Worm (Caenorhabditis elegans): ENCODE results near the gene B0336.13.

Gene B0336.13

ce11 chrIII:5720266-5721019, 26.6 kb downstream of the B0336.13 start:
- peak in 1 of 2 experiments; percentile 65 for TF ChIP-seq unc-62 (GFP tag; optimal IDR thresholded peaks at IDR 0.05 in 1 of 2)
- TF ChIP-seq unc-62 (tag; optimal IDR thresholded peaks at IDR 0.05), result no peak
- TF ChIP-seq dve-1 (tag; optimal IDR thresholded peaks at IDR 0.05; ENCODE audit: insufficient read depth), result no peak
- TF ChIP-seq saeg-2 (GFP tag; IDR thresholded peaks at IDR 0.05), result no peak
- no peak for TF ChIP-seq F44E2.7 (GFP tag; IDR thresholded peaks at IDR 0.05)

DNA sequence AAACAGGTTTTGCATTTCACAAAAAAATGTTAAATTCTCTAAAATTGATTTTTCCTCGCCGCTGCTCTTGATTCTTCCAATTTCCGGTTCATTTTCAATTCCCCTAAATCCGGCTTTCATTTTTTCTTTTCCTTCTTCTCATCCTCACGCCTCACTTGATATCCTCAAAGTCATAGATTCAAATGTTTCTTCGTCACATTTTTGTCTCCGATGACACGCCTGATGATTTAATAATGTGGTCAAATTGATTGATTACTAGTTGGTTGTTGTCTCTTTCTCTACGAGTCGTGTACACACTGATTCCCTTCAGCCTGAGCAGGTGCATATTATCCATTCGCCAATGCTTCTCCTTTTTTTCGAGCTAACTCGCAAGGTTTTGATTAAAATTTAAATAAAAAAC, 27.7 kb downstream of the B0336.13 start:
- TF ChIP-seq unc-62 (GFP tag; optimal IDR thresholded peaks at IDR 0.05 in 1 of 2) (peak in 1 of 2 experiments; percentile 50), unc-62 (tag; optimal IDR thresholded peaks at IDR 0.05) (no peak), vab-7 (GFP tag; IDR thresholded peaks at IDR 0.05) (no peak)

DNA sequence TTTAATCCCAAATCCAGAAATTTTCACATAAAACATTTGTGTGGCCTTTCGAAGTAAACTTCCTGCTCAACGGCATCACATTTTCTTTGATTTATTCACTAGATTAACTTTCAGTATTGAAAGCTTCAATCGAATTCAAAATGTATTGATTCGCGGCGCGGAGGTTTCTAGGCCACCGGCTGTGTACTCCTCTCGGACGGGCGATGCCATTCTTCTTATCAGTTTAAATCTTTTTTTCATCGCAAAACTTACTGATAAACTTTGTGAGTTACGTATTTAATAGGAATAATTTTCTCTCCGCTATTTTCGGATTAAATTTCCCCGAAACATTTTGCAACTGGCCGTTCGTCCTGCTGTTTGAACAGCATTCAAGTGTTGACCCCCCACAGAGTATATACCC, 28.1 kb downstream of the B0336.13 start:
- TF ChIP-seq daf-16 (GFP tag; optimal IDR thresholded peaks at IDR 0.05) (peak in 1 of 2 experiments; percentile 36), daf-16 (tag; optimal IDR thresholded peaks at IDR 0.05) (peak; percentile 49), lin-1 (GFP tag; IDR thresholded peaks at IDR 0.05) (0 out of 2 replicates have a peak, but pooled peaks have one; percentile 32), arid-1 (GFP tag; conservative IDR thresholded peaks at IDR 0.05) (peak; percentile 56; the same call in 1 of the 2 replicates), hif-1 (tag; optimal IDR thresholded peaks at IDR 0.05) (peak in 1 of 2 experiments; percentile 88), vab-7 (GFP tag; IDR thresholded peaks at IDR 0.05) (0 out of 2 replicates have a peak, but pooled peaks have one; percentile 23), D1046.2 (GFP tag; IDR thresholded peaks at IDR 0.05) (no peak), nhr-76 (tag; optimal IDR thresholded peaks at IDR 0.05) (no peak), F10B5.3 (tag; optimal IDR thresholded peaks at IDR 0.05) (peak; percentile 7), dmd-8 (GFP tag; IDR thresholded peaks at IDR 0.05) (no peak), hmg-1.1 (GFP tag; IDR thresholded peaks at IDR 0.05) (peak; percentile 35; the same call in 1 of the 2 replicates), ceh-28 (tag; optimal IDR thresholded peaks at IDR 0.05) (peak; percentile 17), hlh-11 (tag; optimal IDR thresholded peaks at IDR 0.05) (peak; percentile 61), mdl-1 (tag; optimal IDR thresholded peaks at IDR 0.05) (peak in 1 of 2 experiments; percentile 26), mxl-3 (GFP tag; optimal IDR thresholded peaks at IDR 0.05) (peak; percentile 13), nhr-102 (tag; optimal IDR thresholded peaks at IDR 0.05) (peak; percentile 67), dpl-1 (GFP tag; optimal IDR thresholded peaks at IDR 0.05) (peak; percentile 93), aly-2 (tag; optimal IDR thresholded peaks at IDR 0.05) (no peak), aha-1 (tag) (peak; percentile 95), F37D6.2 (tag; optimal IDR thresholded peaks at IDR 0.05) (no peak), mep-1 (tag; optimal IDR thresholded peaks at IDR 0.05) (peak; percentile 58), T26A8.4 (GFP tag; IDR thresholded peaks at IDR 0.05) (peak; percentile 66), ZK337.2 (GFP tag; IDR thresholded peaks at IDR 0.05) (peak; percentile 89), rbr-2 (tag; optimal IDR thresholded peaks at IDR 0.05) (peak; percentile 56), dve-1 (tag; optimal IDR thresholded peaks at IDR 0.05; ENCODE audit: insufficient read depth) (peak; percentile 94), nhr-77 (tag; optimal IDR thresholded peaks at IDR 0.05) (peak; percentile 48), nhr-48 (tag; optimal IDR thresholded peaks at IDR 0.05) (peak; percentile 63), madf-5 (GFP tag; IDR thresholded peaks at IDR 0.05) (no peak), hlh-30 (tag; optimal IDR thresholded peaks at IDR 0.05; ENCODE audit: insufficient read depth) (peak; percentile 28), unc-130 (GFP tag; optimal IDR thresholded peaks at IDR 0.05) (peak; percentile 72), daf-8 (GFP tag; IDR thresholded peaks at IDR 0.05) (no peak), Y105C5A.15 (GFP tag; IDR thresholded peaks at IDR 0.05) (no peak), dmd-9 (GFP tag; IDR thresholded peaks at IDR 0.05) (0 out of 2 replicates have a peak, but pooled peaks have one; percentile 19), pqm-1 (tag; optimal IDR thresholded peaks at IDR 0.05) (peak; percentile 59), nhr-6 (tag; optimal IDR thresholded peaks at IDR 0.05) (peak; percentile 11), mdt-29 (GFP tag; IDR thresholded peaks at IDR 0.05) (no peak), ztf-7 (tag; optimal IDR thresholded peaks at IDR 0.05) (peak; percentile 55), nhr-28 (tag; optimal IDR thresholded peaks at IDR 0.05) (peak; percentile 67), skn-1 (tag; optimal IDR thresholded peaks at IDR 0.05) (no peak), ceh-44 (GFP tag; IDR thresholded peaks at IDR 0.05) (0 out of 2 replicates have a peak, but pooled peaks have one; percentile 27), ceh-82 (tag; optimal IDR thresholded peaks at IDR 0.05) (no peak), unc-62 (GFP tag; optimal IDR thresholded peaks at IDR 0.05 in 1 of 2) (no peak), unc-62 (tag; optimal IDR thresholded peaks at IDR 0.05) (no peak)
